Worm (Caenorhabditis elegans) whole organism, dauer: Measurements from ENCODE around the gene tmem-131.
"Not testable (repeated sequence)": the region's sequence is repeated elsewhere in the genome, so short reads cannot be mapped to it uniquely, and the experiment has no call there.

Experiments
- unc-62 ChIP-seq: sonication (generic microtip); optimal IDR thresholded peaks from 2 replicates; lab custom pipeline; 2017; ENCODE audit warnings: missing biosample characterization, missing genetic modification reagents, missing genetic modification characterization

tmem-131 gene

DNA sequence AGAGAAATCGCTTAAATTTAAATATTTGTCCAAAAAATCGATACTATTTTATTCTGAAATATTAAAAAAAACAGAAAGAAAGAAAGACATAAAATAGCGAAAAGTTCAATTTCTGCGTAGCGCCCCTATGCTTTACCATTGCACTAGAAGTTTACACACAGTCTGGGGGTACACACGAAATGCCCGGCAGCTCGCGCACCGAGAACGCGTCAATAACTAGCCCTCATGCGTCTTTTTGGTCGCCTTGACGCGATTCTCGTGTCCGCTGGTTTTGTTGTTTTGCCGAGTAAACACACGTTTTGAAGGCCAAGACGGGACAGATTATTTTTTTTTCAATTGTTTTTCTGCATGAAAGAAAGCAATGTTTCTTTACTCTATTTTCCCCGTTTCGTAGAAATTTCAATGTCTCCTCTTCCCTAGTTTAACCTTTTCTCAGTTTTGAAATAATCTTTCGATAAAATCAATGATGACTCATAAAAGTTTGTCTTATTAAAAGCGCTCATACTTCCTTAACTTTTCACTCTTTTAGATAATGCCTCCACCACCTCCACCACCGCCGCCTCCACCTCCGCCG lies 20.2 kb upstream of the tmem-131 start, which contains the start of gene wip-1:
TSS of gene wip-1 (plus strand) at position 524 of the 574 bp plus-strand sequence.
- no peak for TF ChIP-seq unc-62 (GFP tag; lab: Kevin White, UChicago)

DNA sequence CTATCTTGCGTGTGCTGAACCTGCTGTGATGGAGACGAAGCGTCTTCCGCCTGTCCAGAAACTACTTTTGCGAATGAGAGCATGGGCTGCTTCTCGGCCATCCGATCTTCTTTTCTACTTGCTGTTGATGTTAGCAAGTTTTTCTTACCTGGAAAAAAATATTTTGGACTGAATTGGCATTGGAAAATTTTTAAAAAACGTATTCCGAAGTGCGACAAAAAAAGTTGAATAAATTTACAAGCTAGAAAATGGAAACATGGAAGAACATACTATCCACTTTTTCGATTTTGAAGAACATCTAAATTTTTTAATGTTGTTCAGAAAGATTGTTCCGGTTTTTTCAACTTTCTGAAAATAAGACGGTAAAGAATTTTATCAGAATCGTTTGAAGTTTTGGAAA lies 19.6 kb upstream of the tmem-131 start, which contains the start of gene larp-1:
TSS of gene larp-1 (minus strand) at position 101 of the 400 bp plus-strand sequence.
- no peak for TF ChIP-seq unc-62 (GFP tag; lab: Kevin White, UChicago)

DNA sequence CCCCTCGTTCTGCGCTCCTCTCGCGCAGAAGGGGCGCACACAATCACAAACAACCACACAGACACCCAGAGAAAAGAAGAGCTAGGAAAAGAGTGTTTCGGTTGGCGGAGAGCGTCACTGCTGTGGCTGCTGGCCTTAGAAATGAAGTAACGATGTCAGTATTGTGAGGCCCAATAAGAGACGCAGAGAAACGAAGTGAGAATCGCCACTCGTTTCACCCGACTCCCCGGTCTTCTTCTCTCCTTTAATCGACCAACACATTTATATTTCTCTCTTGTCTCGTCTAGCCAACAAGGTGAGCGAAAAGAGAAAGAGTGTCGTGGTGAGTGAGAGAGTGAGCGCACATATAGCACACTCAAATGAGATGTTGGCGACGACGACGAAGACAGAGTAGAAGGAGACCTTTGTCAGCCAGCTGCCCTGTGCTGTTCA lies 16.0 kb upstream of the tmem-131 start:
- TF ChIP-seq unc-62 (GFP tag; lab: Kevin White, UChicago): no peak

DNA sequence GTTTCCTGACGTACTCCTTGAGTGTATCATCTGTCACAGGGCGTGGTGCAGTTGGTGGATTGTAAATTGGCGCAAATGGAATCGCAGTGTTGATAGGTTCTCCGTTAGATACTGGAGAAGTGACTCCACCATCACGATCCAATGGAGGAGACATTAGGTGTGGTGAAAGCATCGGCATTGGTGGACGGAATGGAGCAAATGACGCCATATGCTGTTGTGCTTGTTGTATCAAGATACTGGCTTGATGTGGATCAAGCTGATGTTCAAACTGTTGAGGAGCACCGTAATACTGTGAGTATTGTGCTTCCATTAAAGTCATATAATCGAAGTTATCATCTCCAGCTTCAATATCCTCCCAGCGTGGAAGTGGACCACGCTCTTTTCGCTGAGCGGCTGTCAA lies 14.5 kb upstream of the tmem-131 start:
- TF ChIP-seq unc-62 (GFP tag; lab: Kevin White, UChicago): no peak

DNA sequence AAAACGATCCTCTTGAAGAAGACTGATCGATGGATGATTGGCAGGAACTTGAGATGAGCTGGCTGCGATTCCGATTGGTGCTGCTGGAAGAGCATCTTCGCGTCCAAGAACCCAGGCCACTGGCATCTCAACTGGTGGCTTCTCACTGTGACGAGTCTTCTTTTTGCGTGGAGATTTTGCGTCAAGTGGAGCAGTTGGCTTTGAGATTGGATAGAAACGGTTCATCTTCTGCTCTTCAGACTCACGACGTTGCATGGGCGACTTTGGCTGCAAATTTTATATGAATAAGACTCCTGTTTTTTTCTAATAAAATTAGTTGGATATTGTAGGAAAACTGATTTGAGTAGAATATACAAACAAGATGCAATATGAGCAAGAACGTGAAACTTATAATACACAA lies 12.8 kb upstream of the tmem-131 start:
- TF ChIP-seq unc-62 (GFP tag; lab: Kevin White, UChicago): no peak

DNA sequence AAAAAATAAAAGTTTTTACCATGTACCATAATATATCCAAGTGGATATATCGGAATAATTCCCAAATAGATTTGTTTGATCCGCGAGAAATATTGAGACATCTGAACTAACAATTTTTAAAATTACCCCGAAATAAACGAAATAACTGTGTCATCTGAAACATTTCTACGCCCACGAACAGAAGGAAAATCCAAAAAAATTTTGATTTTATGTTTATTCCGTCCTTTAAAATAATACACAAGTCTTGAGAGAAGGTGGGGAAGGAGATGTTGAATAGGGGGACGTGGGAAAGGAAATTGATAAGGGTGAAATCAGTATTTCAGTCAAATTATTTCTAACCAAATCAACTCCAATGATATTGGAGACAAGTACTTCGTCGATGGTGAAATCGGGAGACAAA lies 10.8 kb upstream of the tmem-131 start, which contains the start of gene R144.11:
TSS of gene R144.11 (minus strand) at position 101 of the 400 bp plus-strand sequence.
- TF ChIP-seq unc-62 (GFP tag; lab: Kevin White, UChicago): no peak

DNA sequence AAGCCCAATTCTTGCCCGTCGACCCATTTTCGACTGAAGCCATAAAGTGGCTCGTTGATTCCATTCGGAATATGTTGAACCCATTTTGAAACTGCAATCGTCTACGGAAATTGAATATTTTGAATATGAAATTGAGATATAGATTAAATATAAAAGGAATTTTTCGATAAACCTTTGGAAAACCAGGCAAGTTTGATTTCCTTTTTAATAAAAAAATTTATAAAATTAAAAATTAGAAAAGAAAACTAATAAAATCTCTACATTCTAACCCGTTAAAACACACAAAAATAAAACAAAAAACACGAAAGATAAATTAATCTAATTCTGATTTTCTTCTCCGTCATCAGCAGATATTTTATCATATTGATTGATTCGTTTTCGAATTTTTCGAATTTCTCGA lies 8.9 kb upstream of the tmem-131 start, which contains the start of gene R144.12:
TSS of gene R144.12 (minus strand) at position 101 of the 400 bp plus-strand sequence.
- no peak for TF ChIP-seq unc-62 (GFP tag; lab: Kevin White, UChicago)

DNA sequence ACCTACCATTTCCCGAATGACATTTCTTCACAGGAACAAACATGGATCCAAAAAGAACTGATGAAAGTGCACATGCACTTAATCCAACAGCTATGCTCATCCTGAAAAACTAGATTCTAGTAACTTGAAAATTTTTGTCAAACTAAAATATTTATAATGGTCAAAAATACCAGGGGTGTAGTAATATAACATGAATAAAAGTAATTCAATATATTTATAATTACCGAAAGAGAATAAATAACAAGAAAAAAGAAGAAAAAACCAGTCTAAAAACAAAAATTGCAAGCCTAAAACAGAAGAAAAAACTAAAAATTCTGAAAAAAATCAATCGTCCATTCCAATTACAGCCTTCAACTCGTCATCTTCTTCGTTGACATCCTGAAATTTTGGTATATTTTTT lies 6.7 kb upstream of the tmem-131 start, which contains the start of gene R144.6:
TSS of gene R144.6 (minus strand) at position 101 of the 400 bp plus-strand sequence.
- no peak for TF ChIP-seq unc-62 (GFP tag; lab: Kevin White, UChicago)

DNA sequence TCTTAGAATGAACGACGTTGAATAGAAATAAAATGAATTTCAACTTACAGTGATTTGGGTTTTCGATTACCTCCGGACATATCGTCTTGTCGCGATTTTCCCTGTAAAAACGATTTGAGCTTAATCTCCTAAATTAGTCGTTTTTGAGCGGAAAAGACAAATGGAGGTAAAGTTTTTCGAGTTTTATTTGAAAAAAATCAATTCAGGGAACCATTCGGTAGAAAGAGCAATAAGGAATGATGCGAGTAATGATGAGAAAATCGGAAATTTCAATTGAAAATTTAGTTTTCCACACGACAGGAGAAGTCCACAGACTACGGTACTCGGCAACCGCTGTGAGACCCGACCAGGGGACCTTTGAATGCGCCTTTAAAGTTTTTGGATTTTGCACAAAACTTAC lies 4.3 kb upstream of the tmem-131 start, which contains the start of gene R144.10:
TSS of gene R144.10 (minus strand) at position 101 of the 400 bp plus-strand sequence.
- TF ChIP-seq unc-62 (GFP tag; lab: Kevin White, UChicago): no peak

DNA sequence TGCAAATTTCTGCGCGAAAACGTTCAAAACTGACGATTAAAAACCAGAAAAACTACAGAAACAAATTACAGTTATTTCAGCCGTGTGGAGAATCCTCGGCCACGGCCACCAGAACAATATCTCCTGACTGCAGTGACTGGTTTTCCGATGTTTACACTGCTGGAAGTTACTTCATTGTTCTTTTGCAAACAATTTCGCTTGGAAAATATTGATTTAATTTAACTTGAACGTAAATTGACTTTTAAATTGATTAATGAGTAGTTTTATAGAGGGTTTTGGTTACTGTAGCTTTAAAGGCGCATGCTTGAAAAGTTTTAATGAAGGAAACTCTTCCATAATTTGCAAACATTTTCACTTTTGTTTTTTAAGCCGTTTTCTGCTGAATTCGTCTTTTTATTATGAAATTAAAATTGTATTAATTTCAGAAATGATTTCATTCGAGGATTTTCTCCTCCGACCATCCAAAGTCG lies 1.0 kb upstream of the tmem-131 start, which contains the start of gene smcr-8:
TSS of gene smcr-8 (plus strand) at position 420 of the 470 bp plus-strand sequence.
- no peak for TF ChIP-seq unc-62 (GFP tag; lab: Kevin White, UChicago)

DNA sequence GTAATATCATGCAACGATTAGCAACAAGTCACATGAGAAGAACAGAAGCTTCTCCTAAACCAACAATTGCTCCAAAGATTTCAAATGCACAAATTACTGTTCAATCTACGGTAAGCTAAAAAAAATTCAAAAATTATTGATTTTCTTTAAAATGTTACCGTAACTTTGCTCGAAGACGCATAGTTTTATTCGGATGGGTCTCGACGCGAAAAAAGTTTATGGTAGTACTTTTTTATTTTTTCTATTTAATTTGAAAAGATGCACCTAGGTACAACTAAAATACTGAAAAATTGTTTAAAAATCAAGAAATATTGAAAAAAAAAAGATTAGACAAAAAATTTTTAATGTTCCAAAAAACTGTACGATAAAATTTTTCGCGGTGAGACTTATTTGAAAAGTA lies 10.3 kb downstream of the tmem-131 start:
- no peak for TF ChIP-seq unc-62 (GFP tag; lab: Kevin White, UChicago)

DNA sequence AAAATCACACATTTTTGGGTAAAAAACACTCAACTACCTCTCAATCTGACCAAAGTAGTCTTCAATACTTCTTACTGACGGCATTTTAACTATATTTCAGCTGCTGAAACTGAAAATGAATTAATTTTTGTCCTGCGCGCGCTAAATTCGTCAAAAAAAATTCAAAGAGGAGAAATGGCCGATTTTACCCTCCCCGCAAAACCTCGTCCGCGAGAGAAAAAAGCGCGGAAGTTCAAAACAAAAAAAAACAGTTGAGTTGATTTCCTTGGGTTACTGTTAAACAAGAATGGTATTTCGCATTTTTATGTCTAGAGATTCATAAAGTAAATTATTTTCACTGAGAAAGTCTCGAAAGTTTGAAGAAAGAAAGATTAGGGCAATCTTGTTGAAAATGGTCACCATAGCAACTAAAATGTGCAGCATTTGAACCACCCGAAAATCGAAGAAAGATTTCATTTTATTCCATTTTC lies 11.1 kb downstream of the tmem-131 start, which contains the start of the genes C27F2.10 and wdr-60:
TSS of gene C27F2.10 (minus strand) at position 109 of the 470 bp plus-strand sequence.
TSS of gene wdr-60 (plus strand) at position 420 of the 470 bp plus-strand sequence.
- TF ChIP-seq unc-62 (GFP tag; lab: Kevin White, UChicago): no peak

DNA sequence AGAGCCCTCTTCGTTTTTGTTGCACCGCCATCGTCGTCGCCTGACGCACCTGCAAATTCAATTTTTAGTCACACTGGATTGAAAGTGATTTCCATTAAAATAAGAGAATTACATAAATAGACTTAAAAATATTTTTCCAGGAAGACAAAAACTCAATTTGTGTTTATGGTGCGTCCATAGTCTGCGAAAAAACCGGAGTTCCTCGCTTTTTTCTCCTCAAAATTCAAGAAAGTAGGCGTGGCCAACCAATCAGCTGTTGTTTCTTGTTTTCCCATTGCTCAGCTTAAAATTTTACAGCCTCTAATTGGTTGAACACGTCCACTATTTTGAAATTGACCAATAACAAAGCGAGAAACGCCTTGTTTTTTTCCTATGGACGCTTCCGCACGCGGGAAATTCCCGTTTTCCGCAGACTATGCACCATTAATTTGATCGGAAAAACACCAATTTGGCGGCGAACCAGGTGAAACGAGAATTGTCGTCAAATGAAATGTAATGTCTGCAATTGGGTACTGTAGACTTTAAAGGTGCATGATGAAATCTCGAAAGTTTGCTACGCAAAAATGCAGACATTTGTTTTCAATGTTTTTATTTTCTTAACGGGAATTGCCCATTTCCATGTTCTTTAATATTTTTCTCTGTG lies 13.4 kb downstream of the tmem-131 start, which contains the start of gene C27F2.7:
TSS of gene C27F2.7 (minus strand) at position 51 of the 643 bp plus-strand sequence.
- TF ChIP-seq unc-62 (GFP tag; lab: Kevin White, UChicago): no peak

DNA sequence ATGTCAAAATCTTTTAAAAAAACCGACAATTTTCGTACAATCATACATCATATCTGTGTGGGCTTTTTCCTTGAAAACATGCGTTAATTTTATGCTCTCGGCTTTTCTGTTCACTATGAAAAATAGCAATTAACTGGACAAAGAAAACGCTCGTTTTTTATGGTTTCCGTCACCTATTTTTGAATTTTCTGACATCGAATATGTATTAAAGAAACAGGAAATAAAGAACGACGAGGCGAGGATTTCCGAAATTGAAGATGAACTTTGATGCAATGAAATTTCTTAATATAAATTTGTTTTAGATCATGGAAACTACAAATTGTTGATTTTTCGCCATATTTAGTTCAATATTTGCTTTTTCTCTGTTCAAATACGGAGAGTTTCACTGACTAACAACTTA lies 14.0 kb downstream of the tmem-131 start:
- no peak for TF ChIP-seq unc-62 (GFP tag; lab: Kevin White, UChicago)

DNA sequence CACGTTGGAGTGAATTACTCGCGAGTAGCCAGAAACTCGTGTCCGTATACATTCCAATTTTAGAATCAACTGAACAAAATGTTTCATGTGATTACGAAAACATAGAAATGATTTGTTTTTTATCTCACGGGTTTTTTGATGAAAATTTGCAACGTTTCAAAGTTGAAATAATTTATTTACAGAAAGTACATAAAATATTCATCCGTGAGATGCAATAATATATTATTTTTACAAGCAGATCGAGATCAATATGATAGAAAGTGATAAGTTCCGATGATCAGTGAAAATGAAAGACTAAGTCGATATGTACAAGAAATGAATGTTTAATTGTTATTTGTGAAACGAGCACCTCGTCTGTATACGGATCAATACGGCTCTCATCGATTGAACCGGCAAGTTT lies 17.6 kb downstream of the tmem-131 start, which contains the start of gene C27F2.6:
TSS of gene C27F2.6 (minus strand) at position 101 of the 400 bp plus-strand sequence.
- not testable (repeated sequence) for TF ChIP-seq unc-62 (GFP tag; lab: Kevin White, UChicago)

DNA sequence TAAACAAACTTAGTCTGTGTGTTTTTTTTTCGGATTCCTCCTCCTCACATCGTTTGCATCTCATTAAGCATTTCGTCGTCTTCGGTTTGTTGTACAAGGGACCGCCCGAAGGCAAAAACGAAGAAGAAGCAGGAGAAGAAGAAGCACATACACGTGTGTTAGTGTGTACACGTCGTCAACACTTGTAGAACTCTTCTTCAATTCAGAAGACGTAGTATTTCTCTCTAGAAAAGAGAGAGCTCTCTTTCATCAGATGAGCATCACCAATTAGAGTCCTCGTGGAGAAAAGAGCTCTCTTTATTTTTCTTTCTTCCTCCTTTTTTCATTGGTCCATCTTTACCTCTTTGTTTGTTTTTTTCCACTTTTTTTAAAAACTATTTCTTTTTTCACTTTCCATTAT lies 29.8 kb downstream of the tmem-131 start:
- TF ChIP-seq unc-62 (GFP tag; lab: Kevin White, UChicago): no peak
